Worm (Caenorhabditis elegans): ENCODE measurements around the gene scl-23.

The scl-23 gene

ce11 chrIV:128525-128924 lies 38.6 kb upstream of the scl-23 start:
- no peak for TF ChIP-seq pha-2 (tag; optimal IDR thresholded peaks at IDR 0.05)
- TF ChIP-seq ceh-31 (tag; optimal IDR thresholded peaks at IDR 0.05) = no peak
- TF ChIP-seq pqm-1 (tag; optimal IDR thresholded peaks at IDR 0.05) = no peak
- TF ChIP-seq elt-2 (tag; optimal IDR thresholded peaks at IDR 0.05) = peak; percentile 21
- no peak for TF ChIP-seq unc-86 (tag; optimal IDR thresholded peaks at IDR 0.05)
- TF ChIP-seq ceh-19 (GFP tag; optimal IDR thresholded peaks at IDR 0.05) = peak; percentile 22
- no peak for TF ChIP-seq tbx-2 (tag; optimal IDR thresholded peaks at IDR 0.05)

DNA sequence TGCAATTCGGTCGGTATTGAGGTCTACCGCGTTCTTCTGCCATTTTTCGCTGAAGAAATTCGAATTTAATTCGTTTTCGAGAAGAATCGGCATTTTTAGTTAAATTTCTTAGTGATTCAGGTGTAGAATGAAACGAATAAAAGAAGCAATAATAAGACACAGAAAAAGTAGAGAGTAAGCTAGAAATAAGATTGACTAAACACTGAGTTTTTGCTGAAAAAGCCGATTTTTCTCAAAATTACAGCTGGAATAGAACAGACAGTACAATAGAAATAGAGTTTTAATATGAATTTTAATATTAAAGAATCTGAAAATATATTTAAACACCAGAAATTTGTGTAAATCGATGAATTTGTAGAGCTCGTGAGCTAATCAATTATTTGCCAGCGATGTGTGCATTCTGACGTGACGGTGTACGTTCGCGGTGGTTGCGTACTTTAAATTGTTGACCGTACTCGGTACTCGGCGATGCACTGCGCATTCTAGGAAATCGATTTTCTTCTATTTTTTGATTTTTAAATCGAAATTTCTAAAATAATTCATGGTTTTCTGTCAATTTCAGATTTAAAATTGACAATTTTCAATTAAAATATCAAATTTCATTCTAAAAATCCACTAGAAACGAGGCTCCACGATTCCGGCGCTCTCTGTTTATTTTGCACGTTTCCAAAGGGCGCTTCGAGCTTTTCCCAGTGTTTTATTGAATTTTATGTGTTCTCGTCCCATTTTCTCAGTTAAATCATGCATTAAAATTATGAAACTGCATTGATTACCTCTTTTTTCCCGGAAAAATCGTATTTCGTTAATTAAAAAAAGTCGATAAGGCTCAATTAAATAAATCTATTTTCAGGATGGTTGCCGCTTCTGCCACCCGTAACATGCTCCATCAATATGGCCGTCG lies 36.2 kb upstream of the scl-23 start, which contains the start of the genes grld-1 and cox-6C:
TSS of gene grld-1 (minus strand) at position 51 of the 901 bp plus-strand sequence.
TSS of gene cox-6C (plus strand) at position 851 of the 901 bp plus-strand sequence.
- TF ChIP-seq sdc-2 (tag; optimal IDR thresholded peaks at IDR 0.05) (no peak), eyg-1 (tag; optimal IDR thresholded peaks at IDR 0.05) (no peak), pat-9 (tag; optimal IDR thresholded peaks at IDR 0.05) (no peak), T23F11.4 (GFP tag; optimal IDR thresholded peaks at IDR 0.05) (no peak), unc-42 (tag; optimal IDR thresholded peaks at IDR 0.05) (peak; percentile 27), zip-5 (tag; optimal IDR thresholded peaks at IDR 0.05) (no peak), ceh-48 (tag; optimal IDR thresholded peaks at IDR 0.05) (peak; percentile 69), nfya-1 (tag; optimal IDR thresholded peaks at IDR 0.05) (peak; percentile 59), ceh-34 (tag; optimal IDR thresholded peaks at IDR 0.05) (peak; percentile 78), Y22D7AL.16 (tag; optimal IDR thresholded peaks at IDR 0.05) (no peak), rnt-1 (tag; optimal IDR thresholded peaks at IDR 0.05) (no peak), elt-2 (tag; optimal IDR thresholded peaks at IDR 0.05) (peak; percentile 36), ets-4 (tag; optimal IDR thresholded peaks at IDR 0.05) (peak; percentile 16), dmd-4 (tag; optimal IDR thresholded peaks at IDR 0.05; ENCODE audit: borderline replicate concordance) (no peak), ceh-14 (tag; optimal IDR thresholded peaks at IDR 0.05) (peak; percentile 7), C08G9.2 (tag; optimal IDR thresholded peaks at IDR 0.05) (no peak), K09A11.1 (tag; optimal IDR thresholded peaks at IDR 0.05; ENCODE audit: insufficient read depth) (peak; percentile 58), ahr-1 (tag; optimal IDR thresholded peaks at IDR 0.05) (no peak), gmeb-2 (tag; optimal IDR thresholded peaks at IDR 0.05) (no peak), ceh-31 (tag; optimal IDR thresholded peaks at IDR 0.05) (peak; percentile 55), sox-4 (tag; optimal IDR thresholded peaks at IDR 0.05) (no peak), lim-6 (tag; optimal IDR thresholded peaks at IDR 0.05) (no peak), tbx-2 (tag; optimal IDR thresholded peaks at IDR 0.05) (peak; percentile 6)

- TF ChIP-seq fax-1 (tag; optimal IDR thresholded peaks at IDR 0.05) = no peak
- no peak for TF ChIP-seq ahr-1 (tag; optimal IDR thresholded peaks at IDR 0.05)
- TF ChIP-seq dve-1 (tag; optimal IDR thresholded peaks at IDR 0.05) = no peak
- no peak for TF ChIP-seq che-1 (tag; optimal IDR thresholded peaks at IDR 0.05)
Measured at ce11 chrIV:121607-122006, 31.7 kb upstream of the scl-23 start, which contains the start of gene tut-1. Gene tut-1, minus strand, starts transcription at chrIV:121707.

ce11 chrIV:119792-120191 lies 29.9 kb upstream of the scl-23 start:
- no peak for TF ChIP-seq hlh-13 (GFP tag; optimal IDR thresholded peaks at IDR 0.05)
- no peak for TF ChIP-seq pqm-1 (tag; optimal IDR thresholded peaks at IDR 0.05)
- no peak for TF ChIP-seq unc-3 (GFP tag; conservative IDR thresholded peaks at IDR 0.05)
- no peak for TF ChIP-seq unc-3 (tag; optimal IDR thresholded peaks at IDR 0.05)
- no peak for TF ChIP-seq odd-2 (tag; optimal IDR thresholded peaks at IDR 0.05)
- no peak for TF ChIP-seq lin-11 (tag; optimal IDR thresholded peaks at IDR 0.05)
- TF ChIP-seq sdc-2 (tag; optimal IDR thresholded peaks at IDR 0.05) = no peak
- TF ChIP-seq ceh-2 (tag; optimal IDR thresholded peaks at IDR 0.05) = no peak
- no peak for TF ChIP-seq ahr-1 (tag; optimal IDR thresholded peaks at IDR 0.05)
- no peak for TF ChIP-seq K09A11.1 (tag; optimal IDR thresholded peaks at IDR 0.05; ENCODE audit: insufficient read depth)
- TF ChIP-seq pax-1 (tag; optimal IDR thresholded peaks at IDR 0.05) = no peak
- no peak for TF ChIP-seq mec-3 (tag; optimal IDR thresholded peaks at IDR 0.05; ENCODE audit: borderline replicate concordance)
- TF ChIP-seq unc-55 (GFP tag; optimal IDR thresholded peaks at IDR 0.05) = no peak
- TF ChIP-seq pha-2 (tag; optimal IDR thresholded peaks at IDR 0.05) = no peak
- TF ChIP-seq ceh-19 (GFP tag; optimal IDR thresholded peaks at IDR 0.05) = no peak
- TF ChIP-seq dmd-4 (tag; optimal IDR thresholded peaks at IDR 0.05; ENCODE audit: borderline replicate concordance) = no peak
- no peak for TF ChIP-seq pros-1 (tag; optimal IDR thresholded peaks at IDR 0.05)
- no peak for TF ChIP-seq unc-86 (tag; optimal IDR thresholded peaks at IDR 0.05)
- TF ChIP-seq hlh-15 (tag; optimal IDR thresholded peaks at IDR 0.05) = no peak
- no peak for TF ChIP-seq K02D7.2 (tag; optimal IDR thresholded peaks at IDR 0.05)

Data from whole organism, late embryonic.